Fruit fly (Drosophila melanogaster): Measurements from ENCODE around the gene BoYb.

- no peak for TF ChIP-seq CG8478 (optimal IDR thresholded peaks at IDR 0.05)
- TF ChIP-seq CTCF (optimal IDR thresholded peaks at IDR 0.05) = no peak
These were observed 31.3 kb upstream of the BoYb start for dm6 chr3L:22870378-22870777.
